Fruit fly (Drosophila melanogaster): Measurements from ENCODE around the gene MED14.

Gene MED14

dm6 chr3L:555326-555725, 37.7 kb upstream of the MED14 start:
- TF ChIP-seq CG9948 (tag; optimal IDR thresholded peaks at IDR 0.05) (no peak), EcR (GFP tag; optimal IDR thresholded peaks at IDR 0.05) (peak; percentile 6), CG17806 (tag; optimal IDR thresholded peaks at IDR 0.05) (no peak), CG8159 (tag; optimal IDR thresholded peaks at IDR 0.05) (no peak)

dm6 chr3L:555898-556540, 37.0 kb upstream of the MED14 start:
- no peak for TF ChIP-seq Pif1A (GFP tag; optimal IDR thresholded peaks at IDR 0.05)
- TF ChIP-seq CG4496 (GFP tag; IDR thresholded peaks at IDR 0.05), result 0 out of 3 replicates have a peak, but pooled peaks have one; percentile 37

- peak; percentile 75 for TF ChIP-seq CG12605 (GFP tag; IDR thresholded peaks at IDR 0.05)
- peak; percentile 71 for TF ChIP-seq CG13204 (GFP tag; optimal IDR thresholded peaks at IDR 0.05)
- TF ChIP-seq rn (GFP tag; IDR thresholded peaks at IDR 0.05), result peak; percentile 60
- peak; percentile 53 for TF ChIP-seq Pif1A (GFP tag; optimal IDR thresholded peaks at IDR 0.05)
- peak; percentile 65 for TF ChIP-seq CG8159 (tag; optimal IDR thresholded peaks at IDR 0.05)
- no peak for TF ChIP-seq D1 (tag; optimal IDR thresholded peaks at IDR 0.05)
- peak; percentile 56; the same call in 1 of the 2 replicates for TF ChIP-seq CG10348 (GFP tag; IDR thresholded peaks at IDR 0.05)
- peak; percentile 44 for TF ChIP-seq CG9948 (tag; optimal IDR thresholded peaks at IDR 0.05)
- peak; percentile 53 for TF ChIP-seq CG17806 (tag; optimal IDR thresholded peaks at IDR 0.05)
- no peak for TF ChIP-seq gl (tag; optimal IDR thresholded peaks at IDR 0.05)
- TF ChIP-seq Ets98B (GFP tag; IDR thresholded peaks at IDR 0.05), result peak; percentile 89
- TF ChIP-seq EcR (GFP tag; optimal IDR thresholded peaks at IDR 0.05), result peak; percentile 15
- peak; percentile 71 for TF ChIP-seq CG15710 (tag; optimal IDR thresholded peaks at IDR 0.05)
- peak; percentile 52 for TF ChIP-seq CG34367 (tag; optimal IDR thresholded peaks at IDR 0.05)
- TF ChIP-seq CG14655 (GFP tag; optimal IDR thresholded peaks at IDR 0.05), result peak; percentile 55
- peak; percentile 90 for TF ChIP-seq fd96Ca (GFP tag; IDR thresholded peaks at IDR 0.05)
- no peak for TF ChIP-seq Pif1B (GFP tag; optimal IDR thresholded peaks at IDR 0.05)
- peak; percentile 89 for TF ChIP-seq CG4496 (GFP tag; IDR thresholded peaks at IDR 0.05)
- peak; percentile 89 for TF ChIP-seq CG32121 (GFP tag; IDR thresholded peaks at IDR 0.05)
- TF ChIP-seq CG8301 (tag; optimal IDR thresholded peaks at IDR 0.05), result peak; percentile 36
- TF ChIP-seq Snoo (tag; optimal IDR thresholded peaks at IDR 0.05), result peak; percentile 57
Observed at dm6 chr3L:557294-557693, 35.8 kb upstream of the MED14 start.

dm6 chr3L:559390-560034, 33.5 kb upstream of the MED14 start:
- TF ChIP-seq CG12605 (GFP tag; IDR thresholded peaks at IDR 0.05), result no peak
- TF ChIP-seq rn (GFP tag; IDR thresholded peaks at IDR 0.05), result no peak
- TF ChIP-seq fd96Ca (GFP tag; IDR thresholded peaks at IDR 0.05), result no peak
- no peak for TF ChIP-seq CG13204 (GFP tag; optimal IDR thresholded peaks at IDR 0.05)
- peak; percentile 7 for TF ChIP-seq CG8301 (tag; optimal IDR thresholded peaks at IDR 0.05)
- no peak for TF ChIP-seq gl (tag; optimal IDR thresholded peaks at IDR 0.05)
- TF ChIP-seq EcR (GFP tag; optimal IDR thresholded peaks at IDR 0.05), result peak; percentile 96
- peak; percentile 11 for TF ChIP-seq CG14655 (GFP tag; optimal IDR thresholded peaks at IDR 0.05)
- no peak for TF ChIP-seq CG34367 (tag; optimal IDR thresholded peaks at IDR 0.05)
- no peak for TF ChIP-seq CG17806 (tag; optimal IDR thresholded peaks at IDR 0.05)
- no peak for TF ChIP-seq CG15710 (tag; optimal IDR thresholded peaks at IDR 0.05)
- TF ChIP-seq D1 (tag; optimal IDR thresholded peaks at IDR 0.05), result no peak
- TF ChIP-seq Pif1A (GFP tag; optimal IDR thresholded peaks at IDR 0.05), result no peak
- TF ChIP-seq CG9948 (tag; optimal IDR thresholded peaks at IDR 0.05), result peak; percentile 4

dm6 chr3L:561117-561516, 31.9 kb upstream of the MED14 start:
- peak; percentile 22; the same call in 1 of the 3 replicates for TF ChIP-seq fd96Ca (GFP tag; IDR thresholded peaks at IDR 0.05)
- TF ChIP-seq CG12605 (GFP tag; IDR thresholded peaks at IDR 0.05), result no peak
- no peak for TF ChIP-seq D1 (tag; optimal IDR thresholded peaks at IDR 0.05)
- 0 out of 3 replicates have a peak, but pooled peaks have one; percentile 39 for TF ChIP-seq CG4496 (GFP tag; IDR thresholded peaks at IDR 0.05)
- TF ChIP-seq CG34367 (tag; optimal IDR thresholded peaks at IDR 0.05), result no peak
- no peak for TF ChIP-seq CG10348 (GFP tag; IDR thresholded peaks at IDR 0.05)
- TF ChIP-seq Ets98B (GFP tag; IDR thresholded peaks at IDR 0.05), result peak; percentile 16; the same call in 1 of the 2 replicates
- TF ChIP-seq CG32121 (GFP tag; IDR thresholded peaks at IDR 0.05), result peak; percentile 25; the same call in 1 of the 2 replicates
- TF ChIP-seq CG15710 (tag; optimal IDR thresholded peaks at IDR 0.05), result no peak
- TF ChIP-seq CG14655 (GFP tag; optimal IDR thresholded peaks at IDR 0.05), result no peak
- TF ChIP-seq EcR (GFP tag; optimal IDR thresholded peaks at IDR 0.05), result peak; percentile 52
- no peak for TF ChIP-seq rn (GFP tag; IDR thresholded peaks at IDR 0.05)
- no peak for TF ChIP-seq Pif1A (GFP tag; optimal IDR thresholded peaks at IDR 0.05)
- TF ChIP-seq CG17806 (tag; optimal IDR thresholded peaks at IDR 0.05), result no peak
- TF ChIP-seq CG13204 (GFP tag; optimal IDR thresholded peaks at IDR 0.05), result no peak
- no peak for TF ChIP-seq Snoo (tag; optimal IDR thresholded peaks at IDR 0.05)

dm6 chr3L:561772-562454, 31.1 kb upstream of the MED14 start:
- TF ChIP-seq CG9948 (tag; optimal IDR thresholded peaks at IDR 0.05), result no peak
- peak; percentile 30 for TF ChIP-seq EcR (GFP tag; optimal IDR thresholded peaks at IDR 0.05)
- TF ChIP-seq CG4496 (GFP tag; IDR thresholded peaks at IDR 0.05), result peak; percentile 41; the same call in 1 of the 3 replicates
- TF ChIP-seq CG8301 (tag; optimal IDR thresholded peaks at IDR 0.05), result no peak
- no peak for TF ChIP-seq CG13204 (GFP tag; optimal IDR thresholded peaks at IDR 0.05)
- TF ChIP-seq CG10348 (GFP tag; IDR thresholded peaks at IDR 0.05), result no peak
- no peak for TF ChIP-seq rn (GFP tag; IDR thresholded peaks at IDR 0.05)
- TF ChIP-seq CG8159 (tag; optimal IDR thresholded peaks at IDR 0.05), result no peak

Measured in whole organism, pupa.